Fruit fly (Drosophila melanogaster) whole organism, adult: ENCODE measurements around the gene AstA.

ENCODE experiments used
- CG12768 ChIP-seq: fragments of 200-800 bp; sonication (Bioruptor generic); optimal IDR thresholded peaks from 2 replicates; lab custom pipeline; 2017; ENCODE audit warnings: missing biosample characterization, missing genetic modification characterization, mild to moderate bottlenecking, moderate library complexity, missing genetic modification reagents
- CG14711 ChIP-seq: fragments of 200-800 bp; sonication (Bioruptor generic); optimal IDR thresholded peaks from 2 replicates; lab custom pipeline; 2018; ENCODE audit warnings: missing biosample characterization, mild to moderate bottlenecking, missing genetic modification characterization, moderate library complexity
- CG1620 ChIP-seq: fragments of 200-800 bp; sonication (Bioruptor generic); optimal IDR thresholded peaks from 2 replicates; lab custom pipeline; 2016; ENCODE audit warnings: missing biosample characterization, missing genetic modification characterization
- CG33017 ChIP-seq: fragments of 200-800 bp; sonication (Bioruptor generic); optimal IDR thresholded peaks from 2 replicates; lab custom pipeline; 2018; ENCODE audit warnings: missing biosample characterization, mild to moderate bottlenecking, missing genetic modification characterization, moderate library complexity
- CG5204 ChIP-seq: fragments of 200-800 bp; sonication (Bioruptor generic); optimal IDR thresholded peaks from 2 replicates; lab custom pipeline; 2016; ENCODE audit warnings: missing biosample characterization, missing genetic modification characterization
- CG7045 ChIP-seq: fragments of 200-800 bp; sonication (Bioruptor generic); optimal IDR thresholded peaks from 2 replicates; lab custom pipeline; 2017; ENCODE audit warnings: missing biosample characterization, mild to moderate bottlenecking, missing genetic modification characterization
- Clk ChIP-seq: fragments of 200-800 bp; sonication (Bioruptor generic); optimal IDR thresholded peaks from 2 replicates; lab custom pipeline; 2017; ENCODE audit warnings: missing biosample characterization, missing genetic modification characterization
- Crg-1 ChIP-seq: fragments of 200-800 bp; sonication (Bioruptor generic); optimal IDR thresholded peaks from 2 replicates; lab custom pipeline; 2016; ENCODE audit warnings: missing biosample characterization, missing genetic modification characterization
- Mnt ChIP-seq: fragments of 200-800 bp; sonication (Bioruptor generic); optimal IDR thresholded peaks from 2 replicates; lab custom pipeline; 2016; ENCODE audit warnings: missing biosample characterization, mild to moderate bottlenecking, missing genetic modification characterization
- cic ChIP-seq: fragments of 200-800 bp; sonication (Bioruptor generic); optimal IDR thresholded peaks from 2 replicates; lab custom pipeline; 2017; ENCODE audit warnings: missing biosample characterization, mild to moderate bottlenecking, missing genetic modification characterization, moderate library complexity
- cnc ChIP-seq, 2 experiments: fragments of >200 bp; optimal IDR thresholded peaks; 2 replicates each; lab custom pipeline; 2017
- kay ChIP-seq: fragments of 200-800 bp; sonication (Bioruptor generic); peaks from one replicate; lab custom pipeline; 2016; ENCODE audit warnings: missing biosample characterization, missing genetic modification characterization, borderline replicate concordance
- ovo ChIP-seq: fragments of 200-800 bp; sonication (Bioruptor generic); optimal IDR thresholded peaks from 2 replicates; lab custom pipeline; 2016; ENCODE audit warnings: missing biosample characterization, missing genetic modification characterization
- tj ChIP-seq: fragments of 200-800 bp; sonication (Bioruptor generic); optimal IDR thresholded peaks from 3 replicates; lab custom pipeline; 2017; ENCODE audit warnings: missing biosample characterization, mild to moderate bottlenecking, missing genetic modification characterization, moderate library complexity

- no peak for TF ChIP-seq kay (GFP tag; lab: Kevin White, UChicago)
- no peak for TF ChIP-seq CG14711 (tag; lab: Kevin White, UChicago)
- no peak for TF ChIP-seq cic (GFP tag; lab: Kevin White, UChicago)
- no peak for TF ChIP-seq Mnt (GFP tag; lab: Kevin White, UChicago)
- no peak for TF ChIP-seq Clk (GFP tag; lab: Kevin White, UChicago)
- no peak for TF ChIP-seq tj (GFP tag; lab: Kevin White, UChicago)
- no peak for TF ChIP-seq ovo (GFP tag; lab: Kevin White, UChicago)
- TF ChIP-seq CG33017 (tag; lab: Kevin White, UChicago), result no peak
- TF ChIP-seq Crg-1 (GFP tag; lab: Kevin White, UChicago), result no peak
- no peak for TF ChIP-seq cnc (optimal IDR thresholded peaks at IDR 0.05; lab: Kevin White, UChicago)
- TF ChIP-seq CG12768 (GFP tag; lab: Kevin White, UChicago), result no peak
- TF ChIP-seq CG1620 (GFP tag; lab: Kevin White, UChicago), result no peak
- TF ChIP-seq CG5204, result no peak
- no peak for TF ChIP-seq CG7045 (GFP tag; lab: Kevin White, UChicago)
Measured at dm6 chr3R:24787734-24788133, 22.9 kb upstream of the AstA start, which contains the start of gene Ets96B.
